Fruit fly (Drosophila melanogaster) whole organism, embryonic: ENCODE measurements around the gene Glg1.

ENCODE experiments used
- Antp ChIP-seq: fragments of 200-800 bp; sonication (Bioruptor generic); optimal IDR thresholded peaks from 3 replicates; lab custom pipeline; 2016; ENCODE audit warnings: missing biosample characterization, missing genetic modification characterization
- CG10147 ChIP-seq: fragments of 200-800 bp; sonication (Bioruptor generic); optimal IDR thresholded peaks from 2 replicates; lab custom pipeline; 2019; ENCODE audit warnings: missing biosample characterization, mild to moderate bottlenecking, missing genetic modification characterization, moderate library complexity
- CG10543 ChIP-seq: fragments of 200-800 bp; sonication (Bioruptor generic); optimal IDR thresholded peaks from 3 replicates; lab custom pipeline; 2017; ENCODE audit warnings: missing biosample characterization, mild to moderate bottlenecking, missing genetic modification characterization, moderate library complexity
- CG12219 ChIP-seq: fragments of 200-800 bp; sonication (Bioruptor generic); optimal IDR thresholded peaks from 3 replicates; lab custom pipeline; 2018; ENCODE audit warnings: missing biosample characterization, mild to moderate bottlenecking, missing genetic modification characterization
- CG13296 ChIP-seq: fragments of 200-800 bp; sonication (Bioruptor generic); optimal IDR thresholded peaks from 3 replicates; lab custom pipeline; 2018; ENCODE audit warnings: missing biosample characterization, mild to moderate bottlenecking, missing genetic modification characterization
- CG14860 ChIP-seq: fragments of 200-800 bp; sonication (Bioruptor generic); IDR thresholded peaks from 3 replicates; pipeline ENCODE4 v1.3.6; 2022; ENCODE audit warnings: missing biosample characterization, missing genetic modification characterization; ENCODE audit not compliant: partially characterized antibody
- CG14965 ChIP-seq: fragments of 200-800 bp; sonication (Bioruptor generic); optimal IDR thresholded peaks from 2 replicates; lab custom pipeline; 2016; ENCODE audit warnings: missing biosample characterization, missing genetic modification characterization, borderline replicate concordance
- CG1603 ChIP-seq: fragments of 200-800 bp; sonication (Bioruptor generic); optimal IDR thresholded peaks from 2 replicates; lab custom pipeline; 2019; ENCODE audit warnings: missing biosample characterization, mild to moderate bottlenecking, missing genetic modification characterization, moderate library complexity
- CG1792 ChIP-seq: fragments of 200-800 bp; sonication (Bioruptor generic); optimal IDR thresholded peaks from 2 replicates; lab custom pipeline; 2016; ENCODE audit warnings: missing biosample characterization, missing genetic modification characterization
- CG18599 ChIP-seq: fragments of 200-800 bp; sonication (Bioruptor generic); optimal IDR thresholded peaks from 3 replicates; lab custom pipeline; 2017; ENCODE audit warnings: missing biosample characterization, missing genetic modification characterization, mild to moderate bottlenecking, moderate library complexity, missing genetic modification reagents
- CG2202 ChIP-seq: fragments of 200-800 bp; sonication (Bioruptor generic); optimal IDR thresholded peaks from 2 replicates; lab custom pipeline; 2018; ENCODE audit warnings: missing biosample characterization, mild to moderate bottlenecking, missing genetic modification characterization
- CG2712 ChIP-seq: fragments of 200-800 bp; optimal IDR thresholded peaks from 3 replicates; lab custom pipeline; 2019; ENCODE audit warnings: missing biosample characterization, mild to moderate bottlenecking, missing genetic modification characterization, moderate library complexity
- CG3847 ChIP-seq: fragments of 200-800 bp; sonication (Bioruptor generic); IDR thresholded peaks from 2 replicates; pipeline ENCODE4 v1.3.6; 2022; ENCODE audit warnings: missing biosample characterization, missing genetic modification characterization
- CG42726 ChIP-seq: fragments of 200-800 bp; sonication (Bioruptor generic); IDR thresholded peaks from 2 replicates; pipeline ENCODE4 v1.3.6; 2022; ENCODE audit warnings: missing biosample characterization, missing genetic modification characterization; ENCODE audit not compliant: partially characterized antibody
- CG4820 ChIP-seq: fragments of 200-800 bp; sonication (Bioruptor generic); optimal IDR thresholded peaks from 3 replicates; lab custom pipeline; 2016; ENCODE audit warnings: missing biosample characterization, missing genetic modification characterization
- CG6791 ChIP-seq: fragments of 200-800 bp; sonication (Bioruptor generic); IDR thresholded peaks from 3 replicates; pipeline ENCODE4 v1.3.6; 2022; ENCODE audit warnings: missing biosample characterization, missing genetic modification characterization; ENCODE audit not compliant: partially characterized antibody
- CG7556 ChIP-seq: fragments of 200-800 bp; sonication (Bioruptor generic); optimal IDR thresholded peaks from 2 replicates; lab custom pipeline; 2017; ENCODE audit warnings: missing biosample characterization, mild to moderate bottlenecking, missing genetic modification characterization
- CG8281 ChIP-seq: fragments of 200-800 bp; sonication (Bioruptor generic); optimal IDR thresholded peaks from 2 replicates; lab custom pipeline; 2018; ENCODE audit warnings: missing biosample characterization, mild to moderate bottlenecking, missing genetic modification characterization, moderate library complexity
- CG8388 ChIP-seq: fragments of 200-800 bp; sonication (Bioruptor generic); optimal IDR thresholded peaks from 2 replicates; lab custom pipeline; 2019; ENCODE audit warnings: missing biosample characterization, mild to moderate bottlenecking, missing genetic modification characterization, moderate library complexity
- CG8944 ChIP-seq: fragments of 200-800 bp; sonication (Bioruptor generic); optimal IDR thresholded peaks from 3 replicates; lab custom pipeline; 2016; ENCODE audit warnings: missing biosample characterization, missing genetic modification characterization
- CG9797 ChIP-seq: fragments of 200-800 bp; sonication (Bioruptor generic); optimal IDR thresholded peaks from 3 replicates; lab custom pipeline; 2018; ENCODE audit warnings: missing biosample characterization, mild to moderate bottlenecking, missing genetic modification characterization
- Chrac-16 ChIP-seq: fragments of 200-800 bp; sonication (Bioruptor generic); optimal IDR thresholded peaks from 3 replicates; lab custom pipeline; 2016; ENCODE audit warnings: missing biosample characterization, missing genetic modification characterization
- GATAe ChIP-seq: fragments of 200-800 bp; sonication (Bioruptor generic); conservative IDR thresholded peaks from 2 replicates; pipeline ENCODE4 v1.3.6; 2022; ENCODE audit warnings: missing biosample characterization, missing genetic modification characterization
- HLH54F ChIP-seq: fragments of 200-800 bp; sonication (Bioruptor generic); optimal IDR thresholded peaks from 3 replicates; lab custom pipeline; 2016; ENCODE audit warnings: missing biosample characterization, missing genetic modification characterization
- Kr ChIP-seq: fragments of 200-800 bp; sonication (Bioruptor generic); optimal IDR thresholded peaks from 2 replicates; lab custom pipeline; 2017; ENCODE audit warnings: missing biosample characterization, mild to moderate bottlenecking, missing genetic modification characterization
- NK7.1 ChIP-seq: fragments of 200-800 bp; sonication (Bioruptor generic); optimal IDR thresholded peaks from 3 replicates; lab custom pipeline; 2016; ENCODE audit warnings: missing biosample characterization, missing genetic modification characterization
- Opbp ChIP-seq: fragments of 200-800 bp; sonication (Bioruptor generic); IDR thresholded peaks from 3 replicates; pipeline ENCODE4 v1.3.6; 2022; ENCODE audit warnings: missing biosample characterization, missing genetic modification characterization; ENCODE audit not compliant: partially characterized antibody
- PHDP ChIP-seq: fragments of 200-800 bp; sonication (Bioruptor generic); optimal IDR thresholded peaks from 3 replicates; lab custom pipeline; 2018; ENCODE audit warnings: missing biosample characterization, mild to moderate bottlenecking, missing genetic modification characterization, moderate library complexity
- Rx ChIP-seq: fragments of 200-800 bp; sonication (Bioruptor generic); IDR thresholded peaks from 2 replicates; pipeline ENCODE4 v1.3.6; 2022; ENCODE audit warnings: missing biosample characterization, missing genetic modification characterization
- Scr ChIP-seq: fragments of 200-800 bp; sonication (Bioruptor generic); IDR thresholded peaks from 2 replicates; pipeline ENCODE4 v1.3.6; 2022; ENCODE audit warnings: missing biosample characterization, missing genetic modification characterization; ENCODE audit not compliant: partially characterized antibody
- Sin3A ChIP-seq: fragments of >200 bp; optimal IDR thresholded peaks from 2 replicates; lab custom pipeline; 2018
- YL-1 ChIP-seq: fragments of 200-800 bp; sonication (Bioruptor generic); optimal IDR thresholded peaks from 3 replicates; lab custom pipeline; 2017; ENCODE audit warnings: missing biosample characterization, mild to moderate bottlenecking, missing genetic modification characterization
- amos ChIP-seq: fragments of 200-800 bp; sonication (Bioruptor generic); IDR thresholded peaks from 2 replicates; pipeline ENCODE4 v1.3.6; 2022; ENCODE audit warnings: missing biosample characterization, missing genetic modification characterization; ENCODE audit not compliant: partially characterized antibody
- br ChIP-seq: fragments of >200 bp; optimal IDR thresholded peaks from 2 replicates; lab custom pipeline; 2017
- cas ChIP-seq: fragments of 200-800 bp; sonication (Bioruptor generic); IDR thresholded peaks from 2 replicates; pipeline ENCODE4 v1.3.6; 2022; ENCODE audit warnings: missing biosample characterization, missing genetic modification characterization
- chm ChIP-seq: fragments of 200-800 bp; sonication (Bioruptor generic); IDR thresholded peaks from 2 replicates; pipeline ENCODE4 v1.3.6; 2022; ENCODE audit warnings: missing biosample characterization, missing genetic modification characterization
- croc ChIP-seq: fragments of 200-800 bp; sonication (Bioruptor generic); conservative IDR thresholded peaks from 3 replicates; pipeline ENCODE4 v1.3.6; 2022; ENCODE audit warnings: missing biosample characterization, missing genetic modification characterization
- crol ChIP-seq: fragments of 200-800 bp; sonication (Bioruptor generic); IDR thresholded peaks from 2 replicates; pipeline ENCODE4 v1.3.6; 2022; ENCODE audit warnings: missing biosample characterization, missing genetic modification characterization
- gsb-n ChIP-seq: fragments of 200-800 bp; sonication (Bioruptor generic); optimal IDR thresholded peaks from 3 replicates; lab custom pipeline; 2018; ENCODE audit warnings: missing biosample characterization, mild to moderate bottlenecking, missing genetic modification characterization
- hth ChIP-seq: fragments of >200 bp; optimal IDR thresholded peaks from 2 replicates; lab custom pipeline; 2017; ENCODE audit warnings: inconsistent platforms
- ind ChIP-seq: fragments of 200-800 bp; sonication (Bioruptor generic); optimal IDR thresholded peaks from 3 replicates; lab custom pipeline; 2016; ENCODE audit warnings: missing biosample characterization, missing genetic modification characterization
- klu ChIP-seq: fragments of 200-800 bp; sonication (Bioruptor generic); IDR thresholded peaks from 2 replicates; pipeline ENCODE4 v1.3.6; 2022; ENCODE audit warnings: missing biosample characterization, missing genetic modification characterization
- odd ChIP-seq: fragments of 200-800 bp; sonication (Bioruptor generic); optimal IDR thresholded peaks from 2 replicates; lab custom pipeline; 2017; ENCODE audit warnings: missing biosample characterization, mild to moderate bottlenecking, missing genetic modification characterization
- pho ChIP-seq: fragments of 200-800 bp; sonication (Bioruptor generic); optimal IDR thresholded peaks from 2 replicates; lab custom pipeline; 2016; ENCODE audit warnings: missing biosample characterization, missing genetic modification characterization
- phol ChIP-seq: fragments of 200-800 bp; sonication (Bioruptor generic); optimal IDR thresholded peaks from 3 replicates; lab custom pipeline; 2018; ENCODE audit warnings: missing biosample characterization, mild to moderate bottlenecking, missing genetic modification characterization, moderate library complexity
- sima ChIP-seq: fragments of 200-800 bp; sonication (Bioruptor generic); optimal IDR thresholded peaks from 2 replicates; lab custom pipeline; 2016; ENCODE audit warnings: missing biosample characterization, missing genetic modification characterization
- ttk ChIP-seq: fragments of 200-800 bp; sonication (Bioruptor generic); IDR thresholded peaks from 2 replicates; pipeline ENCODE4 v2.1.2; 2022; ENCODE audit warnings: missing biosample characterization, missing genetic modification characterization
- z ChIP-seq: fragments of 200-800 bp; sonication (Bioruptor generic); IDR thresholded peaks from 3 replicates; pipeline ENCODE4 v1.3.6; 2022; ENCODE audit warnings: missing biosample characterization, missing genetic modification characterization
- zen2 ChIP-seq: fragments of 200-800 bp; sonication (Bioruptor generic); IDR thresholded peaks from 3 replicates; pipeline ENCODE4 v1.3.6; 2022; ENCODE audit warnings: missing biosample characterization, missing genetic modification characterization; ENCODE audit not compliant: partially characterized antibody

Glg1 gene

DNA sequence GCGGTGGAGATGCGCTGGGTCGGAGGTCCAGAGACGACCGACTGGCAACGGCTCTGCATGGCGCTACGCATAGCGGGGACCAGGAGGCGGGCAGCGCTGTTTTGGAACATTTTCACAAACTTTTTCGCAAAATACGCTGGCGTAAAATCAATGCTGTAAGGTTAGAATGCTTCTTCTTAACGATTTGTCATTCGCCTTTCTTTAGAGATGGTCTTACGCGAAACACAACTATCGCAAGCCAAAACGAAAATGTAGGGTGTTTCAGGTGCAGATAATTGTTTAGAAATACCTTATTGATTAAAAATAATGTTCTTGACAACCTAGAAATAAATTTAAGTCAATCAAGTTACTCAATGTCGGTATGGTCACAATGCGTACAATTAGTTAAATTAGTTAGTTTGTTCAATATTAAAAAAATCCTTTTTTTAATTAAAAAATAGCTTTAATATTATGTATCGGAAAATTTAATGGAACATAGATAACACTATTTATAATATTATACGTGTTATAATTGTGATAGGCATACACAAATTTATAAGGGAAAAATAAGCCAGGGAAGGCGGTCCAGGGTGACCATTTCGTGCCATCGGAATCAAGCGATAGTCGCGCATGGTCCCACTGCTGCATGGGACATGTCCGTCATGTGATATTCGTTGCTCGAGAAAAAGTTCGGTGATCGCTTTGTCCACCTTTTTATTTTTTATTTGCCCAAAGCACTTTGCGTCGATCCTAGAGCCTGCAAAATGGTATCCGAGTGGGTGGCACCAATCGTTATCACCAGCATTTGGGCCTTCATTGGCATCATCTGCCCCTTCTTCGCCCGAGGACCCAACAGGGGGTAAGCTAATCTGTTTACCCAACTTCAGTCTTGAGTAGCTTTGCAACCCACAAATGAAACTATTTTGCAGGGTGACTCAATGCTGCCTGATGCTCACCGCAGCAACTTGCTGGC, 32.2 kb upstream of the Glg1 start, which contains the start of the genes COX8 and VhaM9.7-b (continued):
- TF ChIP-seq cas, result no peak
- TF ChIP-seq crol (GFP tag; lab: Robert Waterston, UW), result no peak
- TF ChIP-seq CG13296 (GFP tag; lab: Kevin White, UChicago), result peak; percentile 23
- TF ChIP-seq Kr, result no peak
- no peak for TF ChIP-seq CG14965 (GFP tag; lab: Kevin White, UChicago)
- TF ChIP-seq PHDP (tag; lab: Kevin White, UChicago), result peak; percentile 58
- TF ChIP-seq z, result no peak
- no peak for TF ChIP-seq CG7556 (GFP tag; lab: Kevin White, UChicago)
- TF ChIP-seq CG1792 (GFP tag; lab: Kevin White, UChicago), result no peak
- peak; percentile 49; the same call in 1 of the 2 replicates for TF ChIP-seq CG3847
- no peak for TF ChIP-seq CG12219
- 0 out of 3 replicates have a peak, but pooled peaks have one; percentile 15 for TF ChIP-seq croc (GFP tag; lab: Robert Waterston, UW)
- TF ChIP-seq Sin3A (lab: Kevin White, UChicago), result peak; percentile 73
- TF ChIP-seq sima (GFP tag; lab: Kevin White, UChicago), result no peak
- no peak for TF ChIP-seq GATAe
- no peak for TF ChIP-seq CG2202
- peak; percentile 86 for TF ChIP-seq CG9797
- peak; percentile 13 for TF ChIP-seq pho (GFP tag; lab: Kevin White, UChicago)
- TF ChIP-seq CG42726 (GFP tag; lab: Robert Waterston, UW), result peak; percentile 79
- peak; percentile 58; the same call in 1 of the 2 replicates for TF ChIP-seq klu (GFP tag; lab: Robert Waterston, UW)
- TF ChIP-seq CG8388 (GFP tag; lab: Kevin White, UChicago), result no peak
- no peak for TF ChIP-seq odd
- TF ChIP-seq zen2 (GFP tag; lab: Robert Waterston, UW), result peak; percentile 51; the same call in 1 of the 3 replicates
- TF ChIP-seq CG18599 (GFP tag; lab: Kevin White, UChicago), result no peak
- peak; percentile 55 for TF ChIP-seq Chrac-16
- no peak for TF ChIP-seq hth (lab: Kevin White, UChicago)
- TF ChIP-seq CG2712 (tag; lab: Kevin White, UChicago), result peak; percentile 71
- peak; percentile 40 for TF ChIP-seq CG10543
- TF ChIP-seq chm (GFP tag; lab: Robert Waterston, UW), result no peak
- TF ChIP-seq br (lab: Kevin White, UChicago), result no peak
- peak; percentile 72 for TF ChIP-seq HLH54F (GFP tag; lab: Kevin White, UChicago)
- TF ChIP-seq CG4820, result peak; percentile 68
- no peak for TF ChIP-seq ttk (GFP tag; lab: Robert Waterston, UW)
- TF ChIP-seq, all 482 proteins: peak for 222

DNA sequence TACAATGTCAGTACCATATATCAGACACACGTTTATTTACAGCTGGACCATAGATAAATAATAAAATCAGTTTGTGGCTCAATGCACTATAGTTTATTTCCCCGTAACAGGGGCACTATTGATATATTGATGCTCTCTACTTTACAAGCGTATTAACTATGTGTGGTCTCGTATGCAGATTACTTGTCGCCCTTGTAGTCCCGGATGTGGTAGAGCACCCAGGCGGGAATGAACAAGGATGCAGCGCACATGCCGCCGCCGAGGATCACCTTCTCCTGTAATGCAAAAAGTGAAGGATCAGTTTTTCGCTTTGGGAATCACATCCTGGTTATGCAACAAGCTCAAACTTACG, 31.5 kb upstream of the Glg1 start:
- TF ChIP-seq CG8281 (tag; lab: Kevin White, UChicago), result peak; percentile 90
- TF ChIP-seq Rx, result no peak
- no peak for TF ChIP-seq CG10147 (GFP tag; lab: Kevin White, UChicago)
- no peak for TF ChIP-seq CG14860 (GFP tag; lab: Robert Waterston, UW)

DNA sequence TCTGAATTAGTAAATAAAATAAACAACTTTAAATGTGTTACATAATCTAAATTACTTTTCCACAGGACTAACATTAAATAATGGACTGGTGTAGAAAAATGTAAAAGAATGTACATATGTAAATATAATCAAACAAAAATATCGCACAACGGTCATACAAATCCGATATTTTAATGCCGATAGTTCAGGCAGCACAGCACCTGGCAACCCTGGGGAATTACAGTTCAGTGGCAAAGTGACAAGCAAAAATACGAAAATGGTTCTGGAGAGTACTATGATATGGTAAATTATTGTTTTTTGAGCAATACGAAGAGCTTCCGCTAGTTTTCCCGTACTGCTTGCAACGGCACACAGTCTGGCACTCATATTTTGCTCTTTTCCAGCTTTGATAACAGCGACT, 29.5 kb upstream of the Glg1 start, which contains the start of gene Rpn10:
Rpn10 (plus strand) TSS at position 144 of the 400 bp plus-strand sequence.
- peak; percentile 71 for TF ChIP-seq YL-1 (GFP tag; lab: Kevin White, UChicago)
- TF ChIP-seq NK7.1 (GFP tag; lab: Kevin White, UChicago), result no peak
- TF ChIP-seq Scr (GFP tag; lab: Robert Waterston, UW), result peak; percentile 97
- peak; percentile 64 for TF ChIP-seq phol (tag; lab: Kevin White, UChicago)
- peak; percentile 5 for TF ChIP-seq CG8944
- TF ChIP-seq CG6791, result peak; percentile 98
- peak; percentile 99 for TF ChIP-seq amos (GFP tag; lab: Robert Waterston, UW)
- peak; percentile 83 for TF ChIP-seq CG1603
- peak; percentile 29 for TF ChIP-seq Antp
- peak; percentile 4 for TF ChIP-seq ind
- no peak for TF ChIP-seq gsb-n (tag; lab: Kevin White, UChicago)
- TF ChIP-seq Opbp (GFP tag; lab: Robert Waterston, UW), result peak; percentile 98
